Worm (Caenorhabditis elegans) whole organism, L2 larva: ENCODE measurements around the gene irld-22.

Experiments used
- F13H6.1 ChIP-seq: sonication (generic microtip); optimal IDR thresholded peaks from 2 replicates; lab custom pipeline; 2016; ENCODE audit warnings: missing genetic modification characterization, missing compliant biosample characterization
- R02D3.7 ChIP-seq: fragments of 150-350 bp; optimal IDR thresholded peaks from 2 replicates; lab custom pipeline; 2014; ENCODE audit warnings: missing biosample characterization, missing genetic modification characterization
- Y55F3AM.14 ChIP-seq: fragments of 200-800 bp; sonication (Bioruptor generic); optimal IDR thresholded peaks from 2 replicates; lab custom pipeline; 2018; ENCODE audit warnings: mild to moderate bottlenecking, missing genetic modification characterization, missing compliant biosample characterization
- ZK546.5 ChIP-seq: sonication (generic microtip); optimal IDR thresholded peaks from 2 replicates; lab custom pipeline; 2017; ENCODE audit warnings: missing biosample characterization, missing genetic modification characterization
- alr-1 ChIP-seq: fragments of 150-350 bp; optimal IDR thresholded peaks from 2 replicates; lab custom pipeline; 2014; ENCODE audit warnings: missing biosample characterization, missing genetic modification characterization
- aly-2 ChIP-seq: fragments of 150-350 bp; optimal IDR thresholded peaks from 2 replicates; lab custom pipeline; 2014; ENCODE audit warnings: missing biosample characterization, missing genetic modification characterization
- ama-1 ChIP-seq: fragments of 150-350 bp; optimal IDR thresholded peaks from 2 replicates; lab custom pipeline; 2018; ENCODE audit warnings: inconsistent platforms
- blmp-1 ChIP-seq: sonication (generic microtip); optimal IDR thresholded peaks from 2 replicates; lab custom pipeline; 2017; ENCODE audit warnings: missing genetic modification characterization, mild to moderate bottlenecking, missing compliant biosample characterization, antibody characterized with exemption, moderate library complexity; ENCODE audit not compliant: insufficient read depth
- ceh-16 ChIP-seq: fragments of 150-350 bp; optimal IDR thresholded peaks from 2 replicates; lab custom pipeline; 2014; ENCODE audit warnings: missing biosample characterization, missing genetic modification characterization
- ceh-82 ChIP-seq: fragments of 150-350 bp; optimal IDR thresholded peaks from 2 replicates; lab custom pipeline; 2014; ENCODE audit warnings: missing biosample characterization, missing genetic modification characterization
- crh-2 ChIP-seq: sonication (generic microtip); optimal IDR thresholded peaks from 2 replicates; lab custom pipeline; 2017; ENCODE audit warnings: missing biosample characterization, missing genetic modification characterization
- dmd-4 ChIP-seq: sonication (generic microtip); optimal IDR thresholded peaks from 2 replicates; lab custom pipeline; 2017; ENCODE audit warnings: missing biosample characterization, missing genetic modification characterization
- elt-1 ChIP-seq: fragments of 150-350 bp; optimal IDR thresholded peaks from 2 replicates; lab custom pipeline; 2014; ENCODE audit warnings: missing biosample characterization, missing genetic modification characterization
- elt-3 ChIP-seq: sonication (generic microtip); optimal IDR thresholded peaks from 2 replicates; lab custom pipeline; 2017; ENCODE audit warnings: missing biosample characterization, missing genetic modification characterization
- fos-1 ChIP-seq: fragments of 150-350 bp; optimal IDR thresholded peaks from 2 replicates; lab custom pipeline; 2014; ENCODE audit warnings: missing biosample characterization, missing genetic modification characterization
- lin-11 ChIP-seq: fragments of 150-350 bp; sonication (generic microtip); optimal IDR thresholded peaks from 2 replicates; lab custom pipeline; 2014; ENCODE audit warnings: missing biosample characterization, missing genetic modification characterization, inconsistent platforms, mixed read lengths
- lin-13 ChIP-seq: fragments of 150-350 bp; optimal IDR thresholded peaks from 2 replicates; lab custom pipeline; 2014; ENCODE audit warnings: missing biosample characterization, missing genetic modification reagents, missing genetic modification characterization
- mbf-1 ChIP-seq: sonication (generic microtip); optimal IDR thresholded peaks from 2 replicates; lab custom pipeline; 2017; ENCODE audit warnings: missing biosample characterization, missing genetic modification characterization
- nhr-10 ChIP-seq: sonication (generic microtip); optimal IDR thresholded peaks from 2 replicates; lab custom pipeline; 2017; ENCODE audit warnings: missing biosample characterization, missing genetic modification characterization
- nhr-12 ChIP-seq: fragments of 150-350 bp; optimal IDR thresholded peaks from 2 replicates; lab custom pipeline; 2014; ENCODE audit warnings: missing biosample characterization, missing genetic modification characterization
- nhr-129 ChIP-seq: fragments of 150-350 bp; optimal IDR thresholded peaks from 2 replicates; lab custom pipeline; 2014; ENCODE audit warnings: missing biosample characterization, missing genetic modification characterization
- nhr-23 ChIP-seq: fragments of 150-350 bp; optimal IDR thresholded peaks from 2 replicates; lab custom pipeline; 2014; ENCODE audit warnings: missing biosample characterization, missing genetic modification reagents, missing genetic modification characterization
- nhr-237 ChIP-seq: fragments of 150-350 bp; optimal IDR thresholded peaks from 2 replicates; lab custom pipeline; 2014; ENCODE audit warnings: missing biosample characterization, missing genetic modification characterization
- nhr-25 ChIP-seq: fragments of 150-350 bp; sonication (generic microtip); optimal IDR thresholded peaks from 3 replicates; lab custom pipeline; 2014; ENCODE audit warnings: missing biosample characterization, missing genetic modification characterization
- nhr-6 ChIP-seq: fragments of 150-350 bp; optimal IDR thresholded peaks from 2 replicates; lab custom pipeline; 2014; ENCODE audit warnings: missing biosample characterization, missing genetic modification characterization
- peb-1 ChIP-seq: fragments of 150-350 bp; optimal IDR thresholded peaks from 2 replicates; lab custom pipeline; 2014; ENCODE audit warnings: missing biosample characterization, missing genetic modification characterization
- sem-4 ChIP-seq: fragments of 150-350 bp; optimal IDR thresholded peaks from 2 replicates; lab custom pipeline; 2014; ENCODE audit warnings: missing biosample characterization, missing genetic modification reagents, missing genetic modification characterization
- sma-9 ChIP-seq, 2 experiments: fragments of 150-350 bp in 1 of 2; sonication (generic microtip) in 1 of 2; optimal IDR thresholded peaks; 2 replicates each; lab custom pipeline; 2014 to 2016; ENCODE audit warnings: missing genetic modification characterization in 2 of 2, mild to moderate bottlenecking in 1 of 2, missing biosample characterization in 1 of 2, missing compliant biosample characterization in 1 of 2, missing genetic modification reagents in 1 of 2, moderate library complexity in 1 of 2
- snpc-4 ChIP-seq: fragments of 150-350 bp; optimal IDR thresholded peaks from 2 replicates; lab custom pipeline; 2014; ENCODE audit warnings: missing biosample characterization, missing genetic modification characterization
- unc-39 ChIP-seq: fragments of 150-350 bp; optimal IDR thresholded peaks from 2 replicates; lab custom pipeline; 2014; ENCODE audit warnings: missing biosample characterization, missing genetic modification characterization
- unc-55 ChIP-seq: fragments of 150-350 bp; sonication (generic microtip); optimal IDR thresholded peaks from 3 replicates; lab custom pipeline; 2014; ENCODE audit warnings: missing biosample characterization, missing genetic modification reagents, missing genetic modification characterization
- unc-62 ChIP-seq: fragments of 150-350 bp; optimal IDR thresholded peaks from 2 replicates; lab custom pipeline; 2014; ENCODE audit warnings: missing biosample characterization, missing genetic modification reagents, missing genetic modification characterization
- zag-1 ChIP-seq: fragments of 150-350 bp; optimal IDR thresholded peaks from 2 replicates; lab custom pipeline; 2014; ENCODE audit warnings: missing biosample characterization, missing genetic modification characterization
- ztf-1 ChIP-seq: fragments of 200-800 bp; sonication (Bioruptor generic); conservative IDR thresholded peaks from 2 replicates; pipeline ENCODE4 v1.3.6; 2022; ENCODE audit warnings: missing genetic modification characterization, missing compliant biosample characterization
- ztf-4 ChIP-seq: fragments of 150-350 bp; optimal IDR thresholded peaks from 2 replicates; lab custom pipeline; 2014; ENCODE audit warnings: missing biosample characterization, missing genetic modification characterization

irld-22 gene

DNA sequence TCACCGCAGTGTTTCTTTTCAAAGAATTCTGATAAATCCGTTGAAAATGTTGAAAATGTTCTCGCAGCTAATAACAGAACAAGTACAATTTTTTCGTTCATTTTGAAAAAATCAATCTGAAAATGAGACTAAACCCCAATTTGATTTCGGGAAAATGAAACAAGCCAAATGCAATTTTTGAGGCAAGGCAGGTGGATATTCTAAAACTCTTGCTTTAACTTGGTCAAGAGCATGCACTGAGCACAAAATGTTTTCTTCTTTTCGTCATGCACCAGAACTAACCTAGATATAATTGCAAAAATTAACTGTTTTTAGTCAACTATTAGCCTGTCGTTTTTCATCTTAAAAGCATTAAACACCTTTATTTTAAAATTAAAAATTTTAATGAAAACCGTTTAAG lies at the start of gene irld-22:
irld-22 (minus strand) TSS at position 101 of the 400 bp plus-strand sequence.
- no peak for TF ChIP-seq blmp-1 (tag; lab: Kevin White, UChicago)
- no peak for TF ChIP-seq unc-55 (GFP tag; lab: Kevin White, UChicago)
- TF ChIP-seq nhr-237, result no peak
- TF ChIP-seq ceh-16 (tag; lab: Kevin White, UChicago), result no peak
- no peak for TF ChIP-seq R02D3.7 (tag; lab: Kevin White, UChicago)
- no peak for TF ChIP-seq lin-13
- TF ChIP-seq nhr-129, result no peak
- TF ChIP-seq dmd-4 (tag; lab: Kevin White, UChicago), result no peak
- TF ChIP-seq fos-1 (tag; lab: Kevin White, UChicago), result no peak
- TF ChIP-seq sem-4, result no peak
- no peak for TF ChIP-seq ceh-82 (tag; lab: Kevin White, UChicago)
- TF ChIP-seq Y55F3AM.14 (GFP tag; lab: Kevin White, UChicago), result no peak
- TF ChIP-seq ztf-4, result no peak
- TF ChIP-seq alr-1 (tag; lab: Kevin White, UChicago), result no peak
- no peak for TF ChIP-seq unc-39 (tag; lab: Kevin White, UChicago)
- TF ChIP-seq sma-9 (GFP tag; optimal IDR thresholded peaks at IDR 0.05; lab: Kevin White, UChicago), result no peak
- no peak for TF ChIP-seq sma-9 (tag; optimal IDR thresholded peaks at IDR 0.05; lab: Kevin White, UChicago)
- TF ChIP-seq ztf-1, result no peak
- TF ChIP-seq nhr-10, result no peak

DNA sequence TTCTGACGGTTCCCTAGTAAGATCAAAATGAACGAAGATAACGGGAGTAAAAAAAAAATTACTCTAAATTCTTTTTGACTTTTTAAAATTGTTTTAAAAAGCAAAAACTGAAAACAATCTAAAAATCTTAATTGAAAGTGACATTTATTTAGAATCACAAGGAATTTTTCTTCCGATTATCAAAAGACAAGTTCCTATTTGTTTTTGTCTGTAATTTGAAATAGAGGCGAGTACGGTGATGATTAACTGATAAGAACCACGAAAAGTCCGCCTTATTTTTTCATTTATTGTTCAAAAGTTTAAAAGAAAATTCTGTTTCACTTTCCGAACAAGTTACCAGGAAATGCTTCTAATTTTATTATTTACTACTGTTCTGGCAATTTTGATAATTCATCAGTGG lies 49.7 kb upstream of the irld-22 start, which contains the start of gene dach-1:
dach-1 (plus strand) TSS at position 301 of the 400 bp plus-strand sequence.
- TF ChIP-seq dmd-4 (tag; lab: Kevin White, UChicago), result no peak
- TF ChIP-seq zag-1, result no peak
- no peak for TF ChIP-seq F13H6.1 (tag; lab: Kevin White, UChicago)
- TF ChIP-seq alr-1 (tag; lab: Kevin White, UChicago), result no peak
- TF ChIP-seq nhr-129, result no peak
- TF ChIP-seq snpc-4 (tag; lab: Kevin White, UChicago), result no peak
- TF ChIP-seq ZK546.5 (tag; lab: Kevin White, UChicago), result no peak
- TF ChIP-seq nhr-25 (tag; lab: Kevin White, UChicago), result no peak
- TF ChIP-seq crh-2, result no peak
- no peak for TF ChIP-seq nhr-6
- TF ChIP-seq ztf-4, result no peak
- no peak for TF ChIP-seq nhr-12 (tag; lab: Kevin White, UChicago)
- no peak for TF ChIP-seq unc-62
- no peak for TF ChIP-seq ceh-82 (tag; lab: Kevin White, UChicago)
- TF ChIP-seq ztf-1, result no peak
- no peak for TF ChIP-seq lin-11
- TF ChIP-seq sma-9 (GFP tag; optimal IDR thresholded peaks at IDR 0.05; lab: Kevin White, UChicago), result no peak
- no peak for TF ChIP-seq sma-9 (tag; optimal IDR thresholded peaks at IDR 0.05; lab: Kevin White, UChicago)
- TF ChIP-seq peb-1, result no peak
- TF ChIP-seq aly-2 (tag; lab: Kevin White, UChicago), result no peak

DNA sequence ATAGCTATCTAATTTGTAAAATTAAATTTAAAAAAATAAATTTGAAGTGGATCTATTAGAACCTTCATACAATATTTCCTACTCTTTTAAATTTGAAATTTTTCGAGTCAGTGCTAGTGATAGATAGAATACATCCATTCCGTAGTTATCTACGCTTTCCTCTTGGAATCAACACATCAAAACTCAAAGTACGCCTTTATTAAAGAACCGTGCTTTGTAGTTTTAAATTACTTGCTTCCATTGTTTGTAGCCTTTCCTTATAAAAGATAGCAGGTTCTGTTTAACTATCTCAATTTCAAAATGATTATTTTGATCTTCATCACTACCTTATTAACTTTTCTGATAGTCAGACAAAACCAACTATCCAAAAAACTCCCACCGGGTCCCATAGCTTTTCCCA lies 45.1 kb upstream of the irld-22 start, which contains the start of gene cyp-35B3:
cyp-35B3 (plus strand) TSS at position 301 of the 400 bp plus-strand sequence.
- TF ChIP-seq elt-1 (tag; lab: Kevin White, UChicago), result no peak
- TF ChIP-seq snpc-4 (tag; lab: Kevin White, UChicago), result no peak
- TF ChIP-seq elt-3 (tag; lab: Kevin White, UChicago), result no peak
- no peak for TF ChIP-seq ceh-82 (tag; lab: Kevin White, UChicago)
- no peak for TF ChIP-seq R02D3.7 (tag; lab: Kevin White, UChicago)

DNA sequence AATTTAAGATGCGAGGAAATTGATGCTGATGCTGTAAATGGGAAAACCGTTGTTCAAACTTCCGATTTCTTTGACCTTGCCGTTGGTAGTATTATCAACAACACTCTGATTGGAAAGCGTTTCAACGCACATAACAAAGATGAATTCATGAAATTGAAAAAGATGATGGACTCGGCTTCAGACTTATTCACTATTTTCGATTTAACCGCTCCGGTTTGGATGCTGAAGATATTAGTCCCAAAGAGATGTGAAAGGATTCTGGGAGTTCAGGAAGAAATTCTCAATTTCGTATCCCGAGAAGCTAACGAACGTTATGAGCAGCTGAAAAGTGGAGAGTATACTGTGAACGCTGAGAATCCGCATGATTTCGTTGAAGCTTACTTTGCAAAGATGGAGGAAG lies 43.4 kb upstream of the irld-22 start:
- no peak for TF ChIP-seq ama-1 (lab: Kevin White, UChicago)
- no peak for TF ChIP-seq sem-4
- TF ChIP-seq ceh-16 (tag; lab: Kevin White, UChicago), result no peak
- TF ChIP-seq mbf-1 (tag; lab: Kevin White, UChicago), result no peak
- TF ChIP-seq nhr-6, result no peak
- no peak for TF ChIP-seq sma-9 (GFP tag; optimal IDR thresholded peaks at IDR 0.05; lab: Kevin White, UChicago)
- no peak for TF ChIP-seq sma-9 (tag; optimal IDR thresholded peaks at IDR 0.05; lab: Kevin White, UChicago)
- TF ChIP-seq nhr-23 (tag; lab: Kevin White, UChicago), result no peak
- no peak for TF ChIP-seq elt-1 (tag; lab: Kevin White, UChicago)
- TF ChIP-seq aly-2 (tag; lab: Kevin White, UChicago), result no peak
- TF ChIP-seq dmd-4 (tag; lab: Kevin White, UChicago), result no peak
- TF ChIP-seq ztf-1, result no peak
- no peak for TF ChIP-seq lin-11
- TF ChIP-seq ZK546.5 (tag; lab: Kevin White, UChicago), result no peak
- TF ChIP-seq alr-1 (tag; lab: Kevin White, UChicago), result no peak
